Worm (Caenorhabditis elegans): ENCODE results near the gene swt-2.

Gene swt-2

DNA sequence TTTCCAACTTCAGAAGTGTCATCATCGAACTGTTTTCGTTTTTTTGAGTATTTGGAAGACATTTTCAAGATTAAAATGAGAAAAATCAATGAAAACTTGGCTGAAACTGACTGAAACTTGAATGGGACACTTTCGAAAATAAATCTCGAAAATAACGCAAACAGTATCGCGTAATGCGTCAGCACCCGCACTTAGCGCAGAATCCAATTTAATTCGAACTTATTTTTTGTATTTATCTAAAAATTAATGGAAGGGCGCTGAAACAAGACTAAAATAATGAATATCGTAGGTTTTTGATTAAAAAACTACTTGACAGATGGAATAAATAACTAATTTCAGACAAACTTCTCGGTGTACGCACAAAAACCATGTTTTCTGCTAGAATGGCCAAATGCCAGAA lies 45.6 kb downstream of the swt-2 start, which contains the start of the genes snu-66 and ints-9 (continued):
- TF ChIP-seq lin-1 (GFP tag; IDR thresholded peaks at IDR 0.05): no peak
- TF ChIP-seq sdz-12 (GFP tag; optimal IDR thresholded peaks at IDR 0.05): no peak
- no peak for TF ChIP-seq nhr-25 (tag; optimal IDR thresholded peaks at IDR 0.05; ENCODE audit: borderline replicate concordance, insufficient read depth)
- peak; percentile 85 for TF ChIP-seq lin-38 (GFP tag; IDR thresholded peaks at IDR 0.05)
- no peak for TF ChIP-seq snpc-1.2 (GFP tag; IDR thresholded peaks at IDR 0.05)
- no peak for TF ChIP-seq snpc-4 (tag; optimal IDR thresholded peaks at IDR 0.05)
- TF ChIP-seq Y75B8A.6 (GFP tag; IDR thresholded peaks at IDR 0.05): no peak
- TF ChIP-seq daf-8 (GFP tag; IDR thresholded peaks at IDR 0.05): no peak
- no peak for TF ChIP-seq nhr-237 (tag; optimal IDR thresholded peaks at IDR 0.05)
- no peak for TF ChIP-seq ztf-11 (tag; optimal IDR thresholded peaks at IDR 0.05)
- no peak for TF ChIP-seq D1046.2 (GFP tag; IDR thresholded peaks at IDR 0.05)
- TF ChIP-seq attf-4 (tag; optimal IDR thresholded peaks at IDR 0.05): no peak
- no peak for TF ChIP-seq ceh-62 (tag; optimal IDR thresholded peaks at IDR 0.05)
- TF ChIP-seq nhr-10 (tag; optimal IDR thresholded peaks at IDR 0.05): no peak
- TF ChIP-seq spr-1 (tag; optimal IDR thresholded peaks at IDR 0.05): no peak
- no peak for TF ChIP-seq fkh-10 (GFP tag; optimal IDR thresholded peaks at IDR 0.05)
- TF ChIP-seq nhr-102 (tag; optimal IDR thresholded peaks at IDR 0.05): peak; percentile 16
- TF ChIP-seq hif-1 (tag; optimal IDR thresholded peaks at IDR 0.05): no peak
- TF ChIP-seq F10B5.3 (tag; optimal IDR thresholded peaks at IDR 0.05): no peak
- TF ChIP-seq gei-8 (GFP tag; optimal IDR thresholded peaks at IDR 0.05): no peak
- no peak for TF ChIP-seq ZK337.2 (GFP tag; IDR thresholded peaks at IDR 0.05)
- no peak for TF ChIP-seq duxl-1 (tag; optimal IDR thresholded peaks at IDR 0.05; ENCODE audit: poor library complexity)
- TF ChIP-seq tag-97 (GFP tag; IDR thresholded peaks at IDR 0.05): no peak
- TF ChIP-seq dmd-6 (GFP tag; IDR thresholded peaks at IDR 0.05): 0 out of 2 replicates have a peak, but pooled peaks have one; percentile 21
- TF ChIP-seq mep-1 (tag; optimal IDR thresholded peaks at IDR 0.05): peak; percentile 62
- TF ChIP-seq ces-1 (GFP tag; optimal IDR thresholded peaks at IDR 0.05): no peak
- no peak for TF ChIP-seq jun-1 (tag; optimal IDR thresholded peaks at IDR 0.05)
- no peak for TF ChIP-seq madf-9 (GFP tag; conservative IDR thresholded peaks at IDR 0.05)
- no peak for TF ChIP-seq skn-1 (tag; optimal IDR thresholded peaks at IDR 0.05)
- no peak for TF ChIP-seq cey-2 (tag; optimal IDR thresholded peaks at IDR 0.05; ENCODE audit: borderline replicate concordance, insufficient read depth)
- TF ChIP-seq dmd-8 (GFP tag; IDR thresholded peaks at IDR 0.05): no peak
- no peak for TF ChIP-seq zip-2 (tag; optimal IDR thresholded peaks at IDR 0.05)
- TF ChIP-seq nhr-48 (tag; optimal IDR thresholded peaks at IDR 0.05): peak; percentile 8
- no peak for TF ChIP-seq R02D3.7 (tag; optimal IDR thresholded peaks at IDR 0.05)
- TF ChIP-seq pha-4 (GFP tag; IDR thresholded peaks at IDR 0.05): no peak
- TF ChIP-seq pha-4 (tag; optimal IDR thresholded peaks at IDR 0.05): no peak
- TF ChIP-seq dmd-9 (GFP tag; IDR thresholded peaks at IDR 0.05): 0 out of 2 replicates have a peak, but pooled peaks have one; percentile 48
- no peak for TF ChIP-seq nhr-6 (tag; optimal IDR thresholded peaks at IDR 0.05)
- TF ChIP-seq F26F4.8 (GFP tag; conservative IDR thresholded peaks at IDR 0.05): no peak
- no peak for TF ChIP-seq zfp-3 (GFP tag; conservative IDR thresholded peaks at IDR 0.05)
- no peak for TF ChIP-seq nhr-76 (tag; optimal IDR thresholded peaks at IDR 0.05)
- TF ChIP-seq ceh-44 (GFP tag; IDR thresholded peaks at IDR 0.05): no peak
- TF ChIP-seq aly-2 (tag; optimal IDR thresholded peaks at IDR 0.05): no peak
- no peak for TF ChIP-seq mdl-1 (tag; optimal IDR thresholded peaks at IDR 0.05)
- TF ChIP-seq dpl-1 (GFP tag; optimal IDR thresholded peaks at IDR 0.05): peak; percentile 78
- no peak for TF ChIP-seq F49E8.2 (tag; optimal IDR thresholded peaks at IDR 0.05; ENCODE audit: borderline replicate concordance)
- TF ChIP-seq nhr-41 (GFP tag; IDR thresholded peaks at IDR 0.05): no peak
- TF ChIP-seq ztf-7 (tag; optimal IDR thresholded peaks at IDR 0.05): no peak
- peak; percentile 21; the same call in 1 of the 2 replicates for TF ChIP-seq T26A8.4 (GFP tag; IDR thresholded peaks at IDR 0.05)
- no peak for TF ChIP-seq nhr-11 (tag; optimal IDR thresholded peaks at IDR 0.05)
- no peak for TF ChIP-seq nhr-42 (GFP tag; IDR thresholded peaks at IDR 0.05)
- TF ChIP-seq F44E2.7 (GFP tag; IDR thresholded peaks at IDR 0.05): no peak
